Worm (Caenorhabditis elegans) whole organism, mixed stage, embryonic: ENCODE results near the gene sru-29.

ENCODE experiments used
- M03D4.4 ChIP-seq: sonication (generic microtip); optimal IDR thresholded peaks from 2 replicates; lab custom pipeline; 2017; ENCODE audit warnings: mild to moderate bottlenecking, missing genetic modification characterization, missing compliant biosample characterization
- bed-3 ChIP-seq: fragments of 200-800 bp; sonication (Bioruptor generic); optimal IDR thresholded peaks from 3 replicates; lab custom pipeline; 2018; ENCODE audit warnings: mild to moderate bottlenecking, missing genetic modification characterization, moderate library complexity, missing compliant biosample characterization
- blmp-1 ChIP-seq: fragments of 150-350 bp; optimal IDR thresholded peaks from 2 replicates; lab custom pipeline; 2014; ENCODE audit warnings: missing biosample characterization, missing genetic modification characterization
- ceh-39 ChIP-seq: fragments of 150-350 bp; optimal IDR thresholded peaks from 2 replicates; lab custom pipeline; 2014; ENCODE audit warnings: missing biosample characterization, missing genetic modification characterization
- ceh-43 ChIP-seq: fragments of 200-800 bp; sonication (Bioruptor generic); optimal IDR thresholded peaks from 2 replicates; lab custom pipeline; 2018; ENCODE audit warnings: mild to moderate bottlenecking, missing genetic modification characterization, moderate library complexity, missing compliant biosample characterization
- ceh-83 ChIP-seq: fragments of 200-800 bp; sonication (Bioruptor generic); optimal IDR thresholded peaks from 2 replicates; lab custom pipeline; 2018; ENCODE audit warnings: mild to moderate bottlenecking, missing genetic modification characterization, missing compliant biosample characterization
- ces-1 ChIP-seq: fragments of 150-350 bp; optimal IDR thresholded peaks from 2 replicates; lab custom pipeline; 2014; ENCODE audit warnings: missing biosample characterization, missing genetic modification reagents, missing genetic modification characterization
- cnd-1 ChIP-seq: fragments of 200-800 bp; sonication (Bioruptor generic); optimal IDR thresholded peaks from 2 replicates; lab custom pipeline; 2018; ENCODE audit warnings: mild to moderate bottlenecking, missing genetic modification characterization, missing compliant biosample characterization
- drap-1 ChIP-seq: fragments of 200-800 bp; sonication (Bioruptor generic); optimal IDR thresholded peaks from 3 replicates; lab custom pipeline; 2018; ENCODE audit warnings: mild to moderate bottlenecking, missing genetic modification characterization, missing compliant biosample characterization
- elt-1 ChIP-seq: sonication (generic microtip); optimal IDR thresholded peaks from 2 replicates; lab custom pipeline; 2017; ENCODE audit warnings: missing genetic modification characterization, mild to moderate bottlenecking, missing compliant biosample characterization, antibody characterized with exemption, moderate library complexity, borderline replicate concordance; ENCODE audit not compliant: insufficient read depth
- elt-3 ChIP-seq: fragments of 150-350 bp; optimal IDR thresholded peaks from 2 replicates; lab custom pipeline; 2014; ENCODE audit warnings: missing biosample characterization, missing genetic modification characterization
- flh-1 ChIP-seq: fragments of 200-800 bp; sonication (Bioruptor generic); optimal IDR thresholded peaks from 2 replicates; lab custom pipeline; 2018; ENCODE audit warnings: mild to moderate bottlenecking, missing genetic modification characterization, moderate library complexity, missing compliant biosample characterization
- ham-2 ChIP-seq: fragments of 200-800 bp; sonication (Bioruptor generic); optimal IDR thresholded peaks from 2 replicates; lab custom pipeline; 2018; ENCODE audit warnings: mild to moderate bottlenecking, missing genetic modification characterization, missing compliant biosample characterization
- hlh-1 ChIP-seq: fragments of 150-350 bp; optimal IDR thresholded peaks from 2 replicates; lab custom pipeline; 2014; ENCODE audit warnings: missing biosample characterization, missing genetic modification reagents, missing genetic modification characterization
- lin-32 ChIP-seq: fragments of 200-800 bp; sonication (Bioruptor generic); optimal IDR thresholded peaks from 2 replicates; lab custom pipeline; 2018; ENCODE audit warnings: mild to moderate bottlenecking, missing genetic modification characterization, missing compliant biosample characterization
- lsy-2 ChIP-seq: fragments of 150-350 bp; optimal IDR thresholded peaks from 2 replicates; lab custom pipeline; 2014; ENCODE audit warnings: missing biosample characterization, missing genetic modification characterization
- mab-5 ChIP-seq: fragments of 150-350 bp; optimal IDR thresholded peaks from 2 replicates; lab custom pipeline; 2014; ENCODE audit warnings: missing biosample characterization, missing genetic modification characterization
- mls-2 ChIP-seq: sonication (generic microtip); optimal IDR thresholded peaks from 2 replicates; lab custom pipeline; 2016; ENCODE audit warnings: mild to moderate bottlenecking, missing genetic modification characterization, moderate library complexity, missing compliant biosample characterization
- nhr-12 ChIP-seq: fragments of 150-350 bp; optimal IDR thresholded peaks from 2 replicates; lab custom pipeline; 2014; ENCODE audit warnings: missing biosample characterization, missing genetic modification characterization
- nhr-2 ChIP-seq: fragments of 150-350 bp; optimal IDR thresholded peaks from 2 replicates; lab custom pipeline; 2014; ENCODE audit warnings: missing biosample characterization, missing genetic modification characterization
- nhr-237 ChIP-seq: fragments of 150-350 bp; optimal IDR thresholded peaks from 2 replicates; lab custom pipeline; 2014; ENCODE audit warnings: missing biosample characterization, missing genetic modification characterization
- nhr-28 ChIP-seq: fragments of 150-350 bp; optimal IDR thresholded peaks from 2 replicates; lab custom pipeline; 2014; ENCODE audit warnings: missing biosample characterization, missing genetic modification characterization
- nhr-76 ChIP-seq: sonication (generic microtip); optimal IDR thresholded peaks from 2 replicates; lab custom pipeline; 2017; ENCODE audit warnings: missing biosample characterization, missing genetic modification characterization
- sem-2 ChIP-seq: fragments of 200-800 bp; sonication (Bioruptor generic); optimal IDR thresholded peaks from 2 replicates; lab custom pipeline; 2018; ENCODE audit warnings: mild to moderate bottlenecking, missing genetic modification characterization, missing compliant biosample characterization
- sptf-1 ChIP-seq: sonication (generic microtip); optimal IDR thresholded peaks from 2 replicates; lab custom pipeline; 2017; ENCODE audit warnings: mild to moderate bottlenecking, missing genetic modification characterization, moderate library complexity, missing compliant biosample characterization
- tbx-8 ChIP-seq: fragments of 200-800 bp; sonication (Bioruptor generic); optimal IDR thresholded peaks from 2 replicates; lab custom pipeline; 2018; ENCODE audit warnings: mild to moderate bottlenecking, missing genetic modification characterization, moderate library complexity, missing compliant biosample characterization
- unc-39 ChIP-seq: fragments of 150-350 bp; optimal IDR thresholded peaks from 2 replicates; lab custom pipeline; 2014; ENCODE audit warnings: missing biosample characterization, missing genetic modification characterization
- zip-8 ChIP-seq: fragments of 150-350 bp; optimal IDR thresholded peaks from 2 replicates; lab custom pipeline; 2014; ENCODE audit warnings: missing biosample characterization, missing genetic modification characterization

Gene sru-29

ce11 chrV:9811154-9811553 lies at the start of gene sru-29:
Gene sru-29 (plus strand): TSS chrV:9811454.
- TF ChIP-seq lsy-2 (no peak), ceh-43 (no peak), flh-1 (no peak), elt-3 (tag; lab: Kevin White, UChicago) (no peak), mab-5 (no peak), unc-39 (tag; lab: Kevin White, UChicago) (no peak)

- TF ChIP-seq hlh-1 (tag; lab: Kevin White, UChicago) (no peak), nhr-76 (tag; lab: Kevin White, UChicago) (no peak), ces-1 (peak; percentile 94), mls-2 (tag; lab: Kevin White, UChicago) (no peak), nhr-12 (no peak), nhr-237 (no peak), mab-5 (no peak), ceh-83 (GFP tag; lab: Kevin White, UChicago) (no peak), lsy-2 (no peak)
- TF ChIP-seq, all 35 proteins: peak for 1
Measured at ce11 chrV:9763759-9764158, 47.5 kb upstream of the sru-29 start.

ce11 chrV:9764552-9764951 lies 46.7 kb upstream of the sru-29 start:
- TF ChIP-seq bed-3 (GFP tag; lab: Kevin White, UChicago) (no peak), nhr-237 (no peak), blmp-1 (tag; lab: Kevin White, UChicago) (no peak), sem-2 (no peak), cnd-1 (tag; lab: Kevin White, UChicago) (no peak), unc-39 (tag; lab: Kevin White, UChicago) (no peak), sptf-1 (tag; lab: Kevin White, UChicago) (no peak), ceh-39 (no peak), drap-1 (GFP tag; lab: Kevin White, UChicago) (no peak), ceh-43 (no peak), lsy-2 (no peak), nhr-28 (no peak), lin-32 (GFP tag; lab: Kevin White, UChicago) (no peak), mls-2 (tag; lab: Kevin White, UChicago) (no peak)
- TF ChIP-seq, all 35 proteins: peak for 0

- TF ChIP-seq ces-1 (peak; percentile 100), lsy-2 (peak; percentile 46), elt-1 (no peak)
Measured at ce11 chrV:9765622-9766021, 45.6 kb upstream of the sru-29 start.

- TF ChIP-seq sptf-1 (tag; lab: Kevin White, UChicago) = no peak
- peak; percentile 50 for TF ChIP-seq zip-8 (tag; lab: Kevin White, UChicago)
- no peak for TF ChIP-seq ceh-83 (GFP tag; lab: Kevin White, UChicago)
- TF ChIP-seq ces-1 = peak; percentile 100
- no peak for TF ChIP-seq lsy-2
- TF ChIP-seq ham-2 (GFP tag; lab: Kevin White, UChicago) = no peak
- TF ChIP-seq, all 35 proteins: peak for 2
Measured at ce11 chrV:9767941-9768340, 43.3 kb upstream of the sru-29 start.

ce11 chrV:9768828-9769778 lies 42.2 kb upstream of the sru-29 start, which contains the start of gene unc-42:
Gene unc-42 (minus strand): TSS chrV:9769391.
- TF ChIP-seq elt-1 = no peak
- TF ChIP-seq M03D4.4 (tag; lab: Kevin White, UChicago) = no peak
- TF ChIP-seq ceh-39 = no peak
- no peak for TF ChIP-seq lin-32 (GFP tag; lab: Kevin White, UChicago)
- no peak for TF ChIP-seq tbx-8 (GFP tag; lab: Kevin White, UChicago)
- no peak for TF ChIP-seq sem-2
- TF ChIP-seq nhr-2 (tag; lab: Kevin White, UChicago) = no peak
- peak; percentile 100 for TF ChIP-seq ces-1
- no peak for TF ChIP-seq lsy-2
